Fruit fly (Drosophila melanogaster) whole organism, prepupa: ENCODE results near the gene mTTF.
A peak's percentile ranks its signal among the peaks of the same experiment; 100 is the strongest.

ENCODE experiments used
- Blimp-1 ChIP-seq: fragments of 200-800 bp; sonication (Bioruptor generic); optimal IDR thresholded peaks from 3 replicates; lab custom pipeline; 2017; ENCODE audit warnings: missing biosample characterization, missing genetic modification characterization, mild to moderate bottlenecking, moderate library complexity, missing genetic modification reagents
- CG10631 ChIP-seq: fragments of 200-800 bp; sonication (Bioruptor generic); optimal IDR thresholded peaks from 2 replicates; lab custom pipeline; 2016; ENCODE audit warnings: missing biosample characterization, missing genetic modification characterization
- CG10669 ChIP-seq: fragments of 200-800 bp; sonication (Bioruptor generic); optimal IDR thresholded peaks from 3 replicates; lab custom pipeline; 2018; ENCODE audit warnings: missing biosample characterization, mild to moderate bottlenecking, missing genetic modification characterization, moderate library complexity
- CG11294 ChIP-seq: fragments of 200-800 bp; sonication (Bioruptor generic); IDR thresholded peaks from 2 replicates; pipeline ENCODE4 v1.3.6; 2022; ENCODE audit warnings: missing biosample characterization, missing genetic modification characterization
- CG15336 ChIP-seq: fragments of 200-800 bp; sonication (Bioruptor generic); IDR thresholded peaks from 2 replicates; pipeline ENCODE4 v1.3.6; 2022; ENCODE audit warnings: missing biosample characterization, missing genetic modification characterization
- CG1621 ChIP-seq: fragments of 200-800 bp; sonication (Bioruptor generic); optimal IDR thresholded peaks from 3 replicates; lab custom pipeline; 2018; ENCODE audit warnings: missing biosample characterization, mild to moderate bottlenecking, missing genetic modification characterization
- CG16779 ChIP-seq: fragments of 200-800 bp; sonication (Bioruptor generic); optimal IDR thresholded peaks from 3 replicates; lab custom pipeline; 2017; ENCODE audit warnings: missing biosample characterization, mild to moderate bottlenecking, missing genetic modification characterization
- CG3032 ChIP-seq: fragments of 200-800 bp; optimal IDR thresholded peaks from 2 replicates; lab custom pipeline; 2019; ENCODE audit warnings: missing biosample characterization, mild to moderate bottlenecking, missing genetic modification characterization, moderate library complexity
- CG31627 ChIP-seq: fragments of 200-800 bp; sonication (Bioruptor generic); optimal IDR thresholded peaks from 3 replicates; lab custom pipeline; 2016; ENCODE audit warnings: missing biosample characterization, missing genetic modification characterization
- CG32006 ChIP-seq: fragments of 200-800 bp; sonication (Bioruptor generic); optimal IDR thresholded peaks from 3 replicates; lab custom pipeline; 2017; ENCODE audit warnings: missing biosample characterization, mild to moderate bottlenecking, missing genetic modification characterization
- CG34406 ChIP-seq: fragments of 200-800 bp; sonication (Bioruptor generic); optimal IDR thresholded peaks from 3 replicates; lab custom pipeline; 2016; ENCODE audit warnings: missing biosample characterization, missing genetic modification characterization
- CG3919 ChIP-seq: fragments of 200-800 bp; sonication (Bioruptor generic); optimal IDR thresholded peaks from 3 replicates; lab custom pipeline; 2016; ENCODE audit warnings: missing biosample characterization, missing genetic modification characterization
- CG4318 ChIP-seq: fragments of 200-800 bp; sonication (Bioruptor generic); optimal IDR thresholded peaks from 3 replicates; lab custom pipeline; 2017; ENCODE audit warnings: missing biosample characterization, mild to moderate bottlenecking, missing genetic modification characterization
- CG6163 ChIP-seq: fragments of 200-800 bp; sonication (Bioruptor generic); IDR thresholded peaks from 3 replicates; pipeline ENCODE4 v1.3.6; 2022; ENCODE audit warnings: missing biosample characterization, missing genetic modification characterization
- CG6276 ChIP-seq: fragments of 200-800 bp; sonication (Bioruptor generic); optimal IDR thresholded peaks from 2 replicates; lab custom pipeline; 2017; ENCODE audit warnings: missing biosample characterization, mild to moderate bottlenecking, missing genetic modification characterization
- CG6792 ChIP-seq: fragments of 200-800 bp; sonication (Bioruptor generic); optimal IDR thresholded peaks from 3 replicates; lab custom pipeline; 2016; ENCODE audit warnings: missing biosample characterization, missing genetic modification characterization
- CG6808 ChIP-seq: fragments of 200-800 bp; sonication (Bioruptor generic); optimal IDR thresholded peaks from 3 replicates; lab custom pipeline; 2017; ENCODE audit warnings: missing biosample characterization, missing genetic modification characterization, mild to moderate bottlenecking, moderate library complexity, missing genetic modification reagents
- CG6854 ChIP-seq: fragments of 200-800 bp; sonication (Bioruptor generic); optimal IDR thresholded peaks from 2 replicates; lab custom pipeline; 2017; ENCODE audit warnings: missing biosample characterization, mild to moderate bottlenecking, missing genetic modification characterization
- CG7368 ChIP-seq: fragments of 200-800 bp; sonication (Bioruptor generic); optimal IDR thresholded peaks from 3 replicates; lab custom pipeline; 2016; ENCODE audit warnings: missing biosample characterization, missing genetic modification characterization
- CG8119 ChIP-seq: fragments of 200-800 bp; sonication (Bioruptor generic); IDR thresholded peaks from 3 replicates; pipeline ENCODE4 v1.3.6; 2022; ENCODE audit warnings: missing biosample characterization, missing genetic modification characterization
- CG8319 ChIP-seq: fragments of 200-800 bp; sonication (Bioruptor generic); optimal IDR thresholded peaks from 3 replicates; lab custom pipeline; 2016; ENCODE audit warnings: missing biosample characterization, missing genetic modification characterization
- CG9139 ChIP-seq: fragments of 200-800 bp; sonication (Bioruptor generic); optimal IDR thresholded peaks from 3 replicates; lab custom pipeline; 2017; ENCODE audit warnings: missing biosample characterization, mild to moderate bottlenecking, missing genetic modification characterization
- Eip75B ChIP-seq: fragments of 200-800 bp; sonication (Bioruptor generic); optimal IDR thresholded peaks from 3 replicates; lab custom pipeline; 2016; ENCODE audit warnings: missing biosample characterization, missing genetic modification characterization
- Eip78C ChIP-seq: fragments of 200-800 bp; sonication (Bioruptor generic); peaks from one replicate; lab custom pipeline; 2016; ENCODE audit warnings: missing biosample characterization, missing genetic modification characterization
- Ets21C ChIP-seq: fragments of 200-800 bp; sonication (Bioruptor generic); optimal IDR thresholded peaks from 3 replicates; lab custom pipeline; 2016; ENCODE audit warnings: missing biosample characterization, missing genetic modification characterization
- Ets96B ChIP-seq: fragments of 200-800 bp; optimal IDR thresholded peaks from 2 replicates; lab custom pipeline; 2019; ENCODE audit warnings: missing biosample characterization, mild to moderate bottlenecking, missing genetic modification characterization, moderate library complexity
- Gug ChIP-seq: fragments of 200-800 bp; sonication (Bioruptor generic); IDR thresholded peaks from 2 replicates; pipeline ENCODE4 v1.3.6; 2022; ENCODE audit warnings: missing biosample characterization, missing genetic modification characterization
- Hr38 ChIP-seq: sonication (Bioruptor generic); optimal IDR thresholded peaks from 2 replicates; lab custom pipeline; 2016; ENCODE audit warnings: missing biosample characterization, missing genetic modification characterization
- Hr39 ChIP-seq: fragments of 200-800 bp; sonication (Bioruptor generic); optimal IDR thresholded peaks from 2 replicates; lab custom pipeline; 2016; ENCODE audit warnings: missing biosample characterization, missing genetic modification characterization
- Hr4 ChIP-seq: fragments of 200-800 bp; sonication (Bioruptor generic); optimal IDR thresholded peaks from 3 replicates; lab custom pipeline; 2016; ENCODE audit warnings: missing biosample characterization, missing genetic modification characterization
- Lpt ChIP-seq: fragments of 200-800 bp; sonication (Bioruptor generic); optimal IDR thresholded peaks from 3 replicates; lab custom pipeline; 2016; ENCODE audit warnings: missing biosample characterization, missing genetic modification characterization
- Met ChIP-seq: fragments of 200-800 bp; sonication (Bioruptor generic); optimal IDR thresholded peaks from 3 replicates; lab custom pipeline; 2016; ENCODE audit warnings: missing biosample characterization, missing genetic modification characterization
- Smox ChIP-seq: fragments of 200-800 bp; sonication (Bioruptor generic); optimal IDR thresholded peaks from 3 replicates; lab custom pipeline; 2016; ENCODE audit warnings: missing biosample characterization, missing genetic modification characterization
- Sox102F ChIP-seq: fragments of 200-800 bp; sonication (Bioruptor generic); optimal IDR thresholded peaks from 2 replicates; lab custom pipeline; 2016; ENCODE audit warnings: missing biosample characterization, mild to moderate bottlenecking, missing genetic modification characterization
- Sox14 ChIP-seq: fragments of 200-800 bp; sonication (Bioruptor generic); optimal IDR thresholded peaks from 3 replicates; lab custom pipeline; 2016; ENCODE audit warnings: missing biosample characterization, missing genetic modification characterization
- Sox15 ChIP-seq: fragments of 200-800 bp; sonication (Bioruptor generic); optimal IDR thresholded peaks from 3 replicates; lab custom pipeline; 2016; ENCODE audit warnings: missing biosample characterization, missing genetic modification characterization
- achi ChIP-seq: fragments of 200-800 bp; sonication (Bioruptor generic); optimal IDR thresholded peaks from 3 replicates; lab custom pipeline; 2016; ENCODE audit warnings: missing biosample characterization, missing genetic modification characterization
- acj6 ChIP-seq: fragments of 200-800 bp; sonication (Bioruptor generic); optimal IDR thresholded peaks from 3 replicates; lab custom pipeline; 2016; ENCODE audit warnings: missing biosample characterization, missing genetic modification characterization
- cyc ChIP-seq: fragments of 200-800 bp; sonication (Bioruptor generic); optimal IDR thresholded peaks from 3 replicates; lab custom pipeline; 2016; ENCODE audit warnings: missing biosample characterization, missing genetic modification characterization
- dac ChIP-seq: fragments of 200-800 bp; sonication (Bioruptor generic); optimal IDR thresholded peaks from 2 replicates; lab custom pipeline; 2017; ENCODE audit warnings: missing biosample characterization, mild to moderate bottlenecking, missing genetic modification characterization
- dsx ChIP-seq: fragments of 200-800 bp; optimal IDR thresholded peaks from 3 replicates; lab custom pipeline; 2019; ENCODE audit warnings: missing biosample characterization, mild to moderate bottlenecking, missing genetic modification characterization, moderate library complexity; ENCODE audit not compliant: poor library complexity, severe bottlenecking
- esn ChIP-seq: fragments of 200-800 bp; sonication (Bioruptor generic); optimal IDR thresholded peaks from 2 replicates; lab custom pipeline; 2016; ENCODE audit warnings: missing biosample characterization, mild to moderate bottlenecking, missing genetic modification characterization, moderate library complexity
- fd59A ChIP-seq: fragments of 200-800 bp; sonication (Bioruptor generic); optimal IDR thresholded peaks from 2 replicates; lab custom pipeline; 2017; ENCODE audit warnings: missing biosample characterization, mild to moderate bottlenecking, missing genetic modification characterization, missing genetic modification reagents
- fd85E ChIP-seq: fragments of 200-800 bp; sonication (Bioruptor generic); optimal IDR thresholded peaks from 3 replicates; lab custom pipeline; 2016; ENCODE audit warnings: missing biosample characterization, missing genetic modification characterization
- fkh ChIP-seq: fragments of 200-800 bp; sonication (Bioruptor generic); optimal IDR thresholded peaks from 3 replicates; lab custom pipeline; 2017; ENCODE audit warnings: missing biosample characterization, mild to moderate bottlenecking, missing genetic modification characterization, moderate library complexity
- lz ChIP-seq: fragments of 200-800 bp; sonication (Bioruptor generic); optimal IDR thresholded peaks from 3 replicates; lab custom pipeline; 2016; ENCODE audit warnings: missing biosample characterization, missing genetic modification characterization
- salr ChIP-seq, 2 experiments: fragments of 200-800 bp; sonication (Bioruptor generic); optimal IDR thresholded peaks; 3 replicates each; lab custom pipeline; 2016 to 2018; ENCODE audit warnings: missing biosample characterization in 2 of 2, missing genetic modification characterization in 2 of 2, mild to moderate bottlenecking in 1 of 2
- spab ChIP-seq: fragments of 200-800 bp; sonication (Bioruptor generic); optimal IDR thresholded peaks from 2 replicates; lab custom pipeline; 2017; ENCODE audit warnings: missing biosample characterization, mild to moderate bottlenecking, missing genetic modification characterization, missing genetic modification reagents
- ss ChIP-seq, 2 experiments: fragments of 200-800 bp; sonication (Bioruptor generic); optimal IDR thresholded peaks; 2 replicates in 1 of 2; 3 replicates in 1 of 2; lab custom pipeline; 2017 to 2018; ENCODE audit warnings: mild to moderate bottlenecking in 2 of 2, missing biosample characterization in 2 of 2, missing genetic modification characterization in 2 of 2, moderate library complexity in 1 of 2
- svp ChIP-seq: fragments of 200-800 bp; sonication (Bioruptor generic); peaks from one replicate; lab custom pipeline; 2016; ENCODE audit warnings: missing biosample characterization, missing genetic modification characterization
- topi ChIP-seq: fragments of 200-800 bp; sonication (Bioruptor generic); optimal IDR thresholded peaks from 3 replicates; lab custom pipeline; 2016; ENCODE audit warnings: missing biosample characterization, missing genetic modification characterization
- vri ChIP-seq: fragments of 200-800 bp; sonication (Bioruptor generic); optimal IDR thresholded peaks from 3 replicates; lab custom pipeline; 2016; ENCODE audit warnings: missing biosample characterization, mild to moderate bottlenecking, missing genetic modification characterization

The mTTF gene

dm6 chr2L:14367274-14367669, 18.7 kb upstream of the mTTF start:
- peak; percentile 47 for TF ChIP-seq CG6792 (GFP tag; lab: Kevin White, UChicago)
- TF ChIP-seq CG32006 (GFP tag; lab: Kevin White, UChicago): peak; percentile 67
- no peak for TF ChIP-seq vri (GFP tag; lab: Kevin White, UChicago)
- peak in 1 of 2 experiments; percentile 77 for TF ChIP-seq salr (GFP tag; optimal IDR thresholded peaks at IDR 0.05; lab: Kevin White, UChicago)
- peak; percentile 63 for TF ChIP-seq CG11294 (GFP tag; lab: Robert Waterston, UW)
- TF ChIP-seq fkh (GFP tag; lab: Kevin White, UChicago): no peak
- no peak for TF ChIP-seq dac (GFP tag; lab: Kevin White, UChicago)
- peak; percentile 94 for TF ChIP-seq CG6276
- TF ChIP-seq CG6163 (GFP tag; lab: Robert Waterston, UW): peak; percentile 67; the same call in 1 of the 3 replicates
- TF ChIP-seq CG10631 (GFP tag; lab: Kevin White, UChicago): peak; percentile 41
- TF ChIP-seq Hr4: peak; percentile 87
- no peak for TF ChIP-seq Lpt (GFP tag; lab: Kevin White, UChicago)
- no peak for TF ChIP-seq Sox102F
- peak; percentile 68 for TF ChIP-seq CG6854 (GFP tag; lab: Kevin White, UChicago)
- TF ChIP-seq svp (GFP tag; lab: Kevin White, UChicago): peak; percentile 87
- TF ChIP-seq fd59A (GFP tag; lab: Kevin White, UChicago): peak; percentile 24
- no peak for TF ChIP-seq Hr38 (GFP tag; lab: Kevin White, UChicago)
- TF ChIP-seq CG9139 (GFP tag; lab: Kevin White, UChicago): peak; percentile 34
- TF ChIP-seq CG15336: peak; percentile 18; the same call in 1 of the 2 replicates
- peak; percentile 36 for TF ChIP-seq Sox15 (GFP tag; lab: Kevin White, UChicago)
- TF ChIP-seq CG8319 (GFP tag; lab: Kevin White, UChicago): peak; percentile 25
- no peak for TF ChIP-seq Smox
- TF ChIP-seq Hr39 (GFP tag; lab: Kevin White, UChicago): peak; percentile 22
- peak; percentile 75 for TF ChIP-seq Ets96B (tag; lab: Kevin White, UChicago)
- peak; percentile 71 for TF ChIP-seq Met (GFP tag; lab: Kevin White, UChicago)
- TF ChIP-seq ss (GFP tag; optimal IDR thresholded peaks at IDR 0.05; lab: Kevin White, UChicago): peak; percentile 72 to 76
- TF ChIP-seq CG7368 (GFP tag; lab: Kevin White, UChicago): peak; percentile 57
- peak; percentile 66 for TF ChIP-seq topi
- peak; percentile 58 for TF ChIP-seq Gug (GFP tag; lab: Robert Waterston, UW)
- no peak for TF ChIP-seq Ets21C (GFP tag; lab: Kevin White, UChicago)
- peak; percentile 95 for TF ChIP-seq Eip78C (GFP tag; lab: Kevin White, UChicago)
- TF ChIP-seq CG4318: peak; percentile 71
- TF ChIP-seq achi: peak; percentile 17
- TF ChIP-seq fd85E: no peak
- peak; percentile 22 for TF ChIP-seq CG31627 (GFP tag; lab: Kevin White, UChicago)
- TF ChIP-seq CG16779 (tag; lab: Kevin White, UChicago): peak; percentile 70
- peak; percentile 64 for TF ChIP-seq cyc (GFP tag; lab: Kevin White, UChicago)
- TF ChIP-seq acj6 (GFP tag; lab: Kevin White, UChicago): no peak
- no peak for TF ChIP-seq esn (GFP tag; lab: Kevin White, UChicago)
- TF ChIP-seq CG6808 (GFP tag; lab: Kevin White, UChicago): peak; percentile 80
- peak; percentile 76 for TF ChIP-seq CG3919 (GFP tag; lab: Kevin White, UChicago)
- TF ChIP-seq Eip75B (GFP tag; lab: Kevin White, UChicago): peak; percentile 52
- TF ChIP-seq CG1621: no peak
- peak; percentile 45 for TF ChIP-seq Blimp-1 (GFP tag; lab: Kevin White, UChicago)
- peak; percentile 70 for TF ChIP-seq dsx (GFP tag; lab: Kevin White, UChicago)
- peak; percentile 63 for TF ChIP-seq CG10669 (GFP tag; lab: Kevin White, UChicago)
- TF ChIP-seq lz (GFP tag; lab: Kevin White, UChicago): peak; percentile 9
- TF ChIP-seq spab (GFP tag; lab: Kevin White, UChicago): peak; percentile 75
- no peak; the same call in 2 of the 3 replicates for TF ChIP-seq CG8119
- peak; percentile 71 for TF ChIP-seq CG3032 (tag; lab: Kevin White, UChicago)
- no peak for TF ChIP-seq Sox14 (GFP tag; lab: Kevin White, UChicago)
- no peak for TF ChIP-seq CG34406 (GFP tag; lab: Kevin White, UChicago)
